Fruit fly (Drosophila melanogaster): Measurements from ENCODE around the gene Atg18a.

The Atg18a gene

dm6 chr3L:8177795-8178564 lies 8.7 kb upstream of the Atg18a start, which contains the start of gene Nmt (continued):
- TF ChIP-seq NfI (GFP tag; optimal IDR thresholded peaks at IDR 0.05) (no peak), NC2β (GFP tag; optimal IDR thresholded peaks at IDR 0.05) (no peak), Doc2 (GFP tag; IDR thresholded peaks at IDR 0.05) (no peak), row (GFP tag; IDR thresholded peaks at IDR 0.05) (peak; percentile 71), Aef1 (GFP tag; IDR thresholded peaks at IDR 0.05) (peak; percentile 55), unpg (GFP tag; optimal IDR thresholded peaks at IDR 0.05) (peak; percentile 37), E2f2 (GFP tag; IDR thresholded peaks at IDR 0.05) (peak; percentile 86), CG5953 (GFP tag; IDR thresholded peaks at IDR 0.05) (peak; percentile 7; the same call in 1 of the 2 replicates), kay (GFP tag; optimal IDR thresholded peaks at IDR 0.05) (no peak), nmo (GFP tag; optimal IDR thresholded peaks at IDR 0.05) (no peak), Nf-YC (tag; optimal IDR thresholded peaks at IDR 0.05) (no peak), CG17359 (tag; optimal IDR thresholded peaks at IDR 0.05) (peak; percentile 26), ham (GFP tag; IDR thresholded peaks at IDR 0.05) (no peak), Rfx (GFP tag; IDR thresholded peaks at IDR 0.05) (no peak), vnd (GFP tag; IDR thresholded peaks at IDR 0.05; ENCODE audit: partially characterized antibody) (peak; percentile 69), Drgx (GFP tag; IDR thresholded peaks at IDR 0.05) (no peak), sens-2 (GFP tag; IDR thresholded peaks at IDR 0.05) (0 out of 2 replicates have a peak, but pooled peaks have one; percentile 20), maf-S (GFP tag; optimal IDR thresholded peaks at IDR 0.05) (no peak), gcm (GFP tag; optimal IDR thresholded peaks at IDR 0.05) (no peak), Taf1 (GFP tag; IDR thresholded peaks at IDR 0.05) (no peak), CG6272 (GFP tag; IDR thresholded peaks at IDR 0.05) (no peak), CHES-1-like (GFP tag; optimal IDR thresholded peaks at IDR 0.05) (peak; percentile 3), CG8281 (tag; optimal IDR thresholded peaks at IDR 0.05) (no peak), CG4360 (GFP tag; IDR thresholded peaks at IDR 0.05) (no peak), Hr78 (GFP tag; optimal IDR thresholded peaks at IDR 0.05) (peak in 1 of 2 experiments; percentile 18), CG2712 (tag; optimal IDR thresholded peaks at IDR 0.05) (no peak), dm (GFP tag; optimal IDR thresholded peaks at IDR 0.05) (no peak), bab2 (GFP tag; optimal IDR thresholded peaks at IDR 0.05) (no peak), Myb (GFP tag; optimal IDR thresholded peaks at IDR 0.05) (no peak), Dad (GFP tag; optimal IDR thresholded peaks at IDR 0.05) (no peak), CG10959 (GFP tag; IDR thresholded peaks at IDR 0.05) (no peak), Poxn (GFP tag; IDR thresholded peaks at IDR 0.05) (no peak), CG16863 (GFP tag; optimal IDR thresholded peaks at IDR 0.05) (no peak), CG7839 (tag; optimal IDR thresholded peaks at IDR 0.05) (peak; percentile 40), Awh (GFP tag; IDR thresholded peaks at IDR 0.05) (no peak), wdn (GFP tag; IDR thresholded peaks at IDR 0.05) (no peak), CG17612 (GFP tag; IDR thresholded peaks at IDR 0.05) (no peak), lov (optimal IDR thresholded peaks at IDR 0.05) (no peak), lov (GFP tag; IDR thresholded peaks at IDR 0.05) (no peak), CG34422 (GFP tag; IDR thresholded peaks at IDR 0.05) (peak; percentile 68; the same call in 1 of the 3 replicates), CG4282 (GFP tag; optimal IDR thresholded peaks at IDR 0.05) (no peak), dan (GFP tag; IDR thresholded peaks at IDR 0.05) (no peak), CG12299 (tag; optimal IDR thresholded peaks at IDR 0.05) (no peak), tll (GFP tag; optimal IDR thresholded peaks at IDR 0.05) (no peak), CG15479 (GFP tag; optimal IDR thresholded peaks at IDR 0.05) (no peak), luna (GFP tag; optimal IDR thresholded peaks at IDR 0.05) (no peak), CG7987 (GFP tag; optimal IDR thresholded peaks at IDR 0.05) (no peak), Bgb (GFP tag; IDR thresholded peaks at IDR 0.05; ENCODE audit: partially characterized antibody) (peak; percentile 80), CG10366 (GFP tag; IDR thresholded peaks at IDR 0.05) (peak; percentile 70), CG18476 (GFP tag; optimal IDR thresholded peaks at IDR 0.05) (no peak), Dbx (GFP tag; IDR thresholded peaks at IDR 0.05) (0 out of 3 replicates have a peak, but pooled peaks have one; percentile 28)

Measured in whole organism, embryonic.